Worm (Caenorhabditis elegans): ENCODE data around the gene znfx-1.

The znfx-1 gene

ce11 chrII:9236972-9237371 is 23.5 kb downstream of the znfx-1 start:
- TF ChIP-seq unc-39 (tag; optimal IDR thresholded peaks at IDR 0.05) (no peak), cnd-1 (tag; optimal IDR thresholded peaks at IDR 0.05) (no peak), mls-2 (tag; optimal IDR thresholded peaks at IDR 0.05) (no peak), ztf-11 (tag; optimal IDR thresholded peaks at IDR 0.05) (no peak), pha-4 (tag; optimal IDR thresholded peaks at IDR 0.05) (no peak), blmp-1 (tag; optimal IDR thresholded peaks at IDR 0.05) (no peak), elt-1 (tag; optimal IDR thresholded peaks at IDR 0.05; ENCODE audit: borderline replicate concordance, insufficient read depth) (no peak), hlh-1 (tag; optimal IDR thresholded peaks at IDR 0.05) (no peak), zip-8 (tag; optimal IDR thresholded peaks at IDR 0.05) (no peak), unc-120 (tag; optimal IDR thresholded peaks at IDR 0.05; ENCODE audit: poor library complexity, severe bottlenecking) (no peak), lsy-2 (tag; optimal IDR thresholded peaks at IDR 0.05) (no peak), nhr-12 (tag; optimal IDR thresholded peaks at IDR 0.05) (no peak), elt-3 (tag; optimal IDR thresholded peaks at IDR 0.05) (no peak), bed-3 (GFP tag; optimal IDR thresholded peaks at IDR 0.05) (no peak), ceh-43 (GFP tag; optimal IDR thresholded peaks at IDR 0.05) (no peak), mep-1 (tag; optimal IDR thresholded peaks at IDR 0.05) (no peak), tbx-8 (GFP tag; optimal IDR thresholded peaks at IDR 0.05) (no peak)

ce11 chrII:9237719-9238118 is 24.3 kb downstream of the znfx-1 start:
- TF ChIP-seq nhr-76 (tag; optimal IDR thresholded peaks at IDR 0.05) (no peak), ces-1 (GFP tag; optimal IDR thresholded peaks at IDR 0.05) (no peak), ztf-11 (tag; optimal IDR thresholded peaks at IDR 0.05) (no peak), nhr-12 (tag; optimal IDR thresholded peaks at IDR 0.05) (no peak), mls-2 (tag; optimal IDR thresholded peaks at IDR 0.05) (no peak), M03D4.4 (tag; optimal IDR thresholded peaks at IDR 0.05) (no peak), drap-1 (GFP tag; optimal IDR thresholded peaks at IDR 0.05) (no peak), zip-8 (tag; optimal IDR thresholded peaks at IDR 0.05) (no peak), sem-2 (GFP tag; optimal IDR thresholded peaks at IDR 0.05) (no peak), flh-1 (GFP tag; optimal IDR thresholded peaks at IDR 0.05) (no peak), lin-32 (GFP tag; optimal IDR thresholded peaks at IDR 0.05) (no peak), nhr-237 (tag; optimal IDR thresholded peaks at IDR 0.05) (no peak), unc-39 (tag; optimal IDR thresholded peaks at IDR 0.05) (no peak), nhr-2 (tag; optimal IDR thresholded peaks at IDR 0.05) (no peak), unc-62 (GFP tag; optimal IDR thresholded peaks at IDR 0.05) (no peak), elt-1 (tag; optimal IDR thresholded peaks at IDR 0.05; ENCODE audit: borderline replicate concordance, insufficient read depth) (no peak), tbx-8 (GFP tag; optimal IDR thresholded peaks at IDR 0.05) (no peak), mep-1 (tag; optimal IDR thresholded peaks at IDR 0.05) (no peak), ceh-83 (GFP tag; optimal IDR thresholded peaks at IDR 0.05) (no peak)

ce11 chrII:9241610-9242009 is 28.2 kb downstream of the znfx-1 start:
- no peak for TF ChIP-seq flh-1 (GFP tag; optimal IDR thresholded peaks at IDR 0.05)
- TF ChIP-seq nhr-12 (tag; optimal IDR thresholded peaks at IDR 0.05): no peak
- TF ChIP-seq sptf-1 (tag; optimal IDR thresholded peaks at IDR 0.05): no peak

- TF ChIP-seq hlh-1 (tag; optimal IDR thresholded peaks at IDR 0.05) (peak; percentile 28), ces-1 (GFP tag; optimal IDR thresholded peaks at IDR 0.05) (peak; percentile 15), ceh-43 (GFP tag; optimal IDR thresholded peaks at IDR 0.05) (no peak), pha-4 (tag; optimal IDR thresholded peaks at IDR 0.05) (peak; percentile 51), mep-1 (tag; optimal IDR thresholded peaks at IDR 0.05) (peak; percentile 38), unc-62 (GFP tag; optimal IDR thresholded peaks at IDR 0.05) (no peak), nhr-237 (tag; optimal IDR thresholded peaks at IDR 0.05) (peak; percentile 25)
Observed at ce11 chrII:9242804-9243203, 29.3 kb downstream of the znfx-1 start.

- TF ChIP-seq zip-8 (tag; optimal IDR thresholded peaks at IDR 0.05): no peak
- TF ChIP-seq nhr-12 (tag; optimal IDR thresholded peaks at IDR 0.05): no peak
- TF ChIP-seq bed-3 (GFP tag; optimal IDR thresholded peaks at IDR 0.05): no peak
- TF ChIP-seq drap-1 (GFP tag; optimal IDR thresholded peaks at IDR 0.05): no peak
- no peak for TF ChIP-seq cnd-1 (tag; optimal IDR thresholded peaks at IDR 0.05)
- no peak for TF ChIP-seq ceh-43 (GFP tag; optimal IDR thresholded peaks at IDR 0.05)
- TF ChIP-seq pha-4 (tag; optimal IDR thresholded peaks at IDR 0.05): no peak
- no peak for TF ChIP-seq sem-2 (GFP tag; optimal IDR thresholded peaks at IDR 0.05)
- TF ChIP-seq M03D4.4 (tag; optimal IDR thresholded peaks at IDR 0.05): no peak
- no peak for TF ChIP-seq ceh-83 (GFP tag; optimal IDR thresholded peaks at IDR 0.05)
- no peak for TF ChIP-seq blmp-1 (tag; optimal IDR thresholded peaks at IDR 0.05)
- TF ChIP-seq mab-5 (tag; optimal IDR thresholded peaks at IDR 0.05): no peak
- no peak for TF ChIP-seq ztf-11 (tag; optimal IDR thresholded peaks at IDR 0.05)
- TF ChIP-seq elt-3 (tag; optimal IDR thresholded peaks at IDR 0.05): no peak
- no peak for TF ChIP-seq nhr-237 (tag; optimal IDR thresholded peaks at IDR 0.05)
- no peak for TF ChIP-seq unc-62 (GFP tag; optimal IDR thresholded peaks at IDR 0.05)
- no peak for TF ChIP-seq ces-1 (GFP tag; optimal IDR thresholded peaks at IDR 0.05)
Observed at ce11 chrII:9246648-9247047, 33.2 kb downstream of the znfx-1 start, which contains the start of gene T26C5.5. TSS of gene T26C5.5 (minus strand) at chrII:9246748.

All from whole organism, mixed stage, embryonic.